Worm (Caenorhabditis elegans): ENCODE data around the gene T24B8.4.

The T24B8.4 gene

DNA sequence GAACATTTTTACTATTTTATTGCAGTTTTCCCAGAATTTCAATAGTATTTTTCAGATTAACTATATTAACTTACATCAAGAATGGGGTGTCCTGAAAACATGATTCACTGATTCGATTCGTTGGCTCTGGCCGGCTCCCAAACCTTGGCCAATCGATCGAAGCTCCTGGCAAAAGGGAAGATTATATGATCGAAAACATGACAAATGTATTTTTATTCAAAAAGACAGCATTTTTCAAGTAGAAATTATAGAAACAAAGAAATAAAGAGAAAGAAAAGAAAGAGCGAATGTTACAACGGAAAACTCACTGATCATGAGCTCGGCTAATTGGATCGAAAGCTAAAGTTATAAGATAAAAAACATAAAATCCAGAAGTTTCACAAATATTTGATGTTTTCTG lies at the start of gene T24B8.4:
Gene T24B8.4 (minus strand): TSS at position 101 of the 400 bp plus-strand sequence.
- TF ChIP-seq lin-11 (tag; optimal IDR thresholded peaks at IDR 0.05) (no peak), nhr-21 (tag; optimal IDR thresholded peaks at IDR 0.05) (no peak)

DNA sequence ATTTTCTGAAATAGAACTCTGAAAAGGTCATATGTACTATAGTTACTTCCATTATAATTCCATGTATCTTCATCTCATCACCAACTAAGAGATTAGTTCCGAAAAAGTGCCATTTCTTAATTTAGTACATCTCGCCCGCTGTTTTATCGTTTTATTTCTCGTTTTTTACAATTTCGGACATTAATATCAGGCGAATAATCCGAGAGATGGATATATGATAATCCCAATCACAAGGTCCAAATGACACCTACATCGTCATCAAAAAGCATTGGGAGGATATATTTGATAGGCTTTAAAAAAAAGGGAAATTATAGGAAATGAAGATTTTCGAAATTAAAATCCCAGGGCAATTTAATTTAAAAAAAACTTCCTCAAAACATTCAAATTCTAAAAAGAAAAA lies 49.7 kb upstream of the T24B8.4 start:
- TF ChIP-seq R02D3.7 (tag; optimal IDR thresholded peaks at IDR 0.05) (no peak), F13H6.1 (tag; optimal IDR thresholded peaks at IDR 0.05) (no peak), skn-1 (tag; optimal IDR thresholded peaks at IDR 0.05) (no peak), ztf-4 (tag; optimal IDR thresholded peaks at IDR 0.05) (no peak), nhr-21 (tag; optimal IDR thresholded peaks at IDR 0.05) (no peak), lin-39 (tag; optimal IDR thresholded peaks at IDR 0.05) (no peak)

DNA sequence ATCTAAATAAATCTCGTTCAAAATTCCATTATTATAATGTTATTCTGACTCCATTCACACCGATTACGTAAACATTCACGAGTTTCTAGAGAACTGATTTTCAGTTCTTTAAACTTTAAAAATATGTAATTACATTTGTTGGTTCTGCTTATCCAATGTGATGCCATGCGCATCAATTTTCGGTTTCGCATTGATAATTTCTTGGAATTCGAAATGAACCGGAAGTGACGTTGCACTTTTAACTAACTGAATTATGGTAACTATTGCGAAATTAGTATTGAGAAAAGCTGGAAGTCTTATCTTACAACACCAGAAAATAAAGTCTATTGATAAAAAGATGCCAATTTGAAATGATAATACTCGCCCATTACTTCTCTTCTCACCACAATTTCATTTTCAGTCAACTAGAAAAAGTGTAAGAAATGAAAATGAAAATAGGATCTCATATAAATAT lies 47.2 kb upstream of the T24B8.4 start:
- peak; percentile 6 for TF ChIP-seq nhr-6 (tag; optimal IDR thresholded peaks at IDR 0.05)
- no peak for TF ChIP-seq alr-1 (tag; optimal IDR thresholded peaks at IDR 0.05)
- peak; percentile 5 to 56 for TF ChIP-seq lsy-2 (tag; optimal IDR thresholded peaks at IDR 0.05)
- TF ChIP-seq dmd-4 (tag; optimal IDR thresholded peaks at IDR 0.05), result peak; percentile 25
- no peak for TF ChIP-seq nhr-11 (tag; optimal IDR thresholded peaks at IDR 0.05)
- peak; percentile 47 for TF ChIP-seq crh-2 (tag; optimal IDR thresholded peaks at IDR 0.05)
- peak; percentile 80 for TF ChIP-seq sma-9 (GFP tag; optimal IDR thresholded peaks at IDR 0.05)
- no peak for TF ChIP-seq sma-9 (tag; optimal IDR thresholded peaks at IDR 0.05)
- TF ChIP-seq nhr-23 (tag; optimal IDR thresholded peaks at IDR 0.05), result no peak
- peak; percentile 1 for TF ChIP-seq nhr-129 (tag; optimal IDR thresholded peaks at IDR 0.05)
- peak; percentile 78 for TF ChIP-seq nhr-21 (tag; optimal IDR thresholded peaks at IDR 0.05)
- peak; percentile 30 for TF ChIP-seq zag-1 (tag; optimal IDR thresholded peaks at IDR 0.05)
- peak; percentile 22 for TF ChIP-seq C34F6.9 (tag; optimal IDR thresholded peaks at IDR 0.05)
- TF ChIP-seq ztf-4 (tag; optimal IDR thresholded peaks at IDR 0.05), result peak; percentile 46
- TF ChIP-seq fos-1 (tag; optimal IDR thresholded peaks at IDR 0.05), result peak; percentile 92

DNA sequence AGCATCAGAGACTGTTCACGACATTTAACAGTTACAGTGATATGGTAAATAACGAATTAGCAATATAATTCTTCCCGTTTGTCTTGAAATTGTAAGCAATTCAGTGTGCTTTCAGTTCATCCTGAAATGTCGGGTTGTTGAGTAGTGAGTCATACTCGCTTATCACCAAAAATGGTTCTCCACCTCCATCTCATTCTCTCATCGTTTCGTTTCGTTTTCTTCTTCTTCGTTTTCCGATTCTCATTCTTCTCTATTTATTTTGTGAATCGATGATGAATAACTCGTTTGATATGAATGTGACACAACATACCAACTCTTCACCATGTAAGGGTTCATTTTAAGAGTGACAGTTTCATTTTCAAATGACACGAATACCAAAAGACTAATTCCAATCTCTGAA lies 45.8 kb upstream of the T24B8.4 start:
- peak; percentile 99 for TF ChIP-seq fos-1 (tag; optimal IDR thresholded peaks at IDR 0.05)
- TF ChIP-seq lin-13 (GFP tag; optimal IDR thresholded peaks at IDR 0.05), result no peak
- TF ChIP-seq nhr-129 (tag; optimal IDR thresholded peaks at IDR 0.05), result peak; percentile 35
- TF ChIP-seq lsy-2 (tag; optimal IDR thresholded peaks at IDR 0.05), result peak in 1 of 2 experiments; percentile 1

DNA sequence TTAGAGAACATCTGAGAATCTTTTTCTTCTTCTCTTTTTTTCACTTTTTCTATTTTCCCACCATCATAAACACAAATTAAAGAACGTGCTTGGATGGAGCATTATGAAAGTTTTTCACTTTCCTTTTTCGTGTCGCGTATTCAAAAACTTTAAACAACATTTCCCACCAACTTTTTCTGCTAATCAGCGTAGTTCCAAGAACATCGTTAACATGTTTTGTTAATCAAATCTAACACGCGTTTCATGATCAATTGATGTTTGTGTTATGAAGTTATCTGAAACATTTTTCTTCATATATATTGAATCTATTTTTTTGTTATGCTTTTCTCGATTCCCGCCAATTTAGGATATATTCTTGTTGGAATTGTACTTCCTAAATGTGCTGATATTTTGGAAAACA lies 45.0 kb upstream of the T24B8.4 start:
- TF ChIP-seq ceh-16 (tag; optimal IDR thresholded peaks at IDR 0.05) (no peak), lin-11 (tag; optimal IDR thresholded peaks at IDR 0.05) (no peak), unc-39 (tag; optimal IDR thresholded peaks at IDR 0.05) (no peak), zag-1 (tag; optimal IDR thresholded peaks at IDR 0.05) (no peak), blmp-1 (tag; optimal IDR thresholded peaks at IDR 0.05; ENCODE audit: insufficient read depth) (no peak), skn-1 (tag; optimal IDR thresholded peaks at IDR 0.05) (no peak), nhr-21 (tag; optimal IDR thresholded peaks at IDR 0.05) (peak; percentile 58), aly-2 (tag; optimal IDR thresholded peaks at IDR 0.05) (no peak), ztf-11 (tag; optimal IDR thresholded peaks at IDR 0.05) (no peak), crh-2 (tag; optimal IDR thresholded peaks at IDR 0.05) (peak; percentile 32), snpc-4 (tag; optimal IDR thresholded peaks at IDR 0.05) (no peak), nhr-25 (tag; optimal IDR thresholded peaks at IDR 0.05) (no peak), F13H6.1 (tag; optimal IDR thresholded peaks at IDR 0.05) (no peak), ztf-1 (GFP tag; conservative IDR thresholded peaks at IDR 0.05) (no peak), nhr-77 (tag; optimal IDR thresholded peaks at IDR 0.05) (no peak), nhr-6 (tag; optimal IDR thresholded peaks at IDR 0.05) (no peak), dmd-4 (tag; optimal IDR thresholded peaks at IDR 0.05) (no peak), unc-62 (GFP tag; optimal IDR thresholded peaks at IDR 0.05) (no peak), ama-1 (optimal IDR thresholded peaks at IDR 0.05) (no peak), R02D3.7 (tag; optimal IDR thresholded peaks at IDR 0.05) (no peak), mdl-1 (tag; optimal IDR thresholded peaks at IDR 0.05) (no peak), sma-9 (GFP tag; optimal IDR thresholded peaks at IDR 0.05) (peak; percentile 37), sma-9 (tag; optimal IDR thresholded peaks at IDR 0.05) (no peak), ceh-82 (tag; optimal IDR thresholded peaks at IDR 0.05) (no peak), lsy-2 (tag; optimal IDR thresholded peaks at IDR 0.05) (peak in 1 of 2 experiments; percentile 43), nhr-237 (tag; optimal IDR thresholded peaks at IDR 0.05) (no peak), nhr-10 (tag; optimal IDR thresholded peaks at IDR 0.05) (no peak), nhr-12 (tag; optimal IDR thresholded peaks at IDR 0.05) (no peak), lin-13 (GFP tag; optimal IDR thresholded peaks at IDR 0.05) (no peak)
